Worm (Caenorhabditis elegans): ENCODE results near the gene snrp-200.

snrp-200 gene

DNA sequence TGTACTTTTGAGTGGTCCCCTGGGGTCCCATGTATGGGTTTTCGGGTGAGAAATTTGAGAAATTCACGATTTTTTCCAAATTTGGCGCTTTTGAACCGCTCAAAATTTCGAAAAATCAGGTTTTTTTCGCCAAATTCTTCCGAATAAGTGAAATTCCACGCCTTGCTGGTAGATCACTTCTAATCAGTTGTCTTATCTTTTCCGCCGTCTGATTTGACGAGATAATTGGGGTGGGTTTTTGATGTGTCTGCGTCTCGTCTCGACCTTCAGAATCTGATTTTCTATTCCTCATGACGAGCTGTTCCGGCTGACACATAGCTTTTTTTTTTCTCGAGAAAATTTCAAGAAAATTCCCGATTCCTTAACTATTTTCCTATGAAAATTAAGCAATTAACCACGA is 47.4 kb downstream of the snrp-200 start:
- TF ChIP-seq W03F9.2 (tag; optimal IDR thresholded peaks at IDR 0.05) (no peak), dao-5 (tag; optimal IDR thresholded peaks at IDR 0.05) (no peak), him-1 (tag; optimal IDR thresholded peaks at IDR 0.05) (no peak)

DNA sequence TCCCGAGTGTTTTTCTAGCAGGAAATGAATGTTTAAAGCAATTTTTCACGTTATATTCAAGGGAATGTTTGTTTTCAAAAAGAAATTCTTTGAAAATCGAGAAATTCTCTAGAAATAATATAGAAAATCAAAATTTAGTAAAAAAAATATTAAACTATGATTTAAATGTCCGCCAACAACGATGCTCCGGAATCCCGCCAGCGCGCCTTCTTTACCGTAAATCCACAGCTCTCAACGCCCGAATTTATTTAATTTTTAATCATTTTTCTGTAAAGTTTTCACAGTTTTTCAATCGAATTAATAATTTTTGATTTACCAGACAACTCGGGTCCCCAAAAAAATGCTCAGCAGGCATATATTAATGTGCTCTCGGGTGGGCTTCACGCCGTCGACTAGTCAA is 57.1 kb downstream of the snrp-200 start, which contains the start of the genes Y38E10A.33 and cox-10:
Y38E10A.33 (minus strand) TSS at position 12 of the 400 bp plus-strand sequence.
cox-10 (plus strand) TSS at position 320 of the 400 bp plus-strand sequence.
- no peak for TF ChIP-seq W03F9.2 (tag; optimal IDR thresholded peaks at IDR 0.05)
- TF ChIP-seq him-1 (tag; optimal IDR thresholded peaks at IDR 0.05): no peak
- no peak for TF ChIP-seq dao-5 (tag; optimal IDR thresholded peaks at IDR 0.05)

DNA sequence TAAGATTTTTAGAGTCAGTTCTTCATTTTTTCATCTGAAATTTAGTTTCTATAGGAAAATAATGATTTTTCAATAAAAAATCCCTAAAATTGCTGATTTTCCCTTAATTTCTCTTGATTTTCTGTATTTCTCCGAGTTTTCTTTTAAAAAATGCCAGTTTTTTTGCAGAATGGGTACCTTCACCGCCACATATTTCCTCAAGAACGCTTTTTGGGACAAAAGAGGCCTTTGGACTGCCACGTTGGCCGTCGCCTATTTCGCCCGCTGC is 57.9 kb downstream of the snrp-200 start, which contains the start of gene Y38E10A.24:
Y38E10A.24 (plus strand) TSS at position 169 of the 268 bp plus-strand sequence.
- TF ChIP-seq dao-5 (tag; optimal IDR thresholded peaks at IDR 0.05) (no peak), him-1 (tag; optimal IDR thresholded peaks at IDR 0.05) (no peak), W03F9.2 (tag; optimal IDR thresholded peaks at IDR 0.05) (no peak)

DNA sequence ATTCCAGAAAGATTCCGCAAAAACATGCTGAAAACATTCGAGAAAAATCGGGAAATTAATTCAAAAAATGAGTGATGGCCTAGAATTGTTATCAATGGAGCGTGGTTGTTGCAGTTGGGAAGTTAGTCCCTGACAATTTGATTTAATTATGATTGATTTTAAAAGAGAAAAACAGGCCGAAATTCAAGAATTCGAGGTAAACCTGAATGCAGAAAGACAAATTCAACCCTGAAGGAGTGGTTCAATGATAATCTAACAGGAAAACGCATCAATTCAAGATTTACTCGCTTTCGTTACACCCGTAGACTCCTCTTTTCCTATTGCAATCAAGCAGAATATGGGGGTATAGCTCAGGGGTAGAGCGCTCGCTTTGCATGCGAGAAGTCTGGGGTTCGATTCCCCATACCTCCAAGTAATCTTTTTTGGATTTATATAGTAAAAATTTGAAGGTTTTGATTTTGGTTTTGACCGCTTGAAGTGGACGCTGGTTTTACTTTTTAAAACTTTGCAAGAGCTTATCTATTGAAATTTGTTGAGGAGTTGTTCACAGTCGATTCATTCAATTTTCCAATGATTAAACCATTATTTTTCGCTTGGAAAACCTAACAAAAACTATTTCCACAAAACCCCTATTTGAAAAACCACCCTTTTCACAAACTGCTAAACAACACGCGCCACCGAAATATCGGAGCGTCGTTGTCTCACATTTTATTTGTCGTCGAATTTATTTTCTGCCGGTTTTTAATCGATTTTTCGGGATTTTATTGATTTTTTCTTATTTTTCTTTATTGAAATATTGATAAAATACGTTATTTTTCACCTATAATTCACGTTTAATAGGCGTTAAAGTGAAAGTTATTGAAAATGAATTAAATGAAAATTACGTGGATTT is 58.5 kb downstream of the snrp-200 start:
- TF ChIP-seq dao-5 (tag; optimal IDR thresholded peaks at IDR 0.05) (no peak), W03F9.2 (tag; optimal IDR thresholded peaks at IDR 0.05) (peak; percentile 84), him-1 (tag; optimal IDR thresholded peaks at IDR 0.05) (no peak)

DNA sequence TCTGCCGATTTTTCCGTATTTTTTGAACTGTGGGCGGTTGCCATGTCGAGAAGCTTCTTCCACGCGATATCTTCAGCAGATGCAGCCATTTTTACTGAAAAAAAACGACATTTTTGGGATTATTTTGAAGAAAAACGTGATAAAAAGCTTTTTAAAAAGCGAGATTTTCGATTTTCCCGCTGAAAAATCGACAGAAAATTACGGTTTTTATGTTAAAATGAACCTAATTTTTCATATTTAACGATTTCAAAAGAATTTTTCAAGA is 59.1 kb downstream of the snrp-200 start, which contains the start of gene Y38E10A.22:
Y38E10A.22 (minus strand) TSS at position 101 of the 265 bp plus-strand sequence.
- TF ChIP-seq W03F9.2 (tag; optimal IDR thresholded peaks at IDR 0.05) (no peak), dao-5 (tag; optimal IDR thresholded peaks at IDR 0.05) (no peak), him-1 (tag; optimal IDR thresholded peaks at IDR 0.05) (no peak)

Measured in whole organism, L4/young adult.